Worm (Caenorhabditis elegans) whole organism, midembryonic: ENCODE data around the gene pqn-75.

Experiments used
- T22C8.4 ChIP-seq: fragments of 200-800 bp; sonication (Bioruptor generic); IDR thresholded peaks from 2 replicates; pipeline ENCODE4 v1.3.6; 2022; ENCODE audit warnings: missing genetic modification characterization, missing compliant biosample characterization
- cog-1 ChIP-seq: sonication (generic microtip); optimal IDR thresholded peaks from 2 replicates; lab custom pipeline; 2016; ENCODE audit warnings: missing genetic modification characterization, missing compliant biosample characterization
- flt-1 ChIP-seq: fragments of 200-800 bp; sonication (Bioruptor generic); IDR thresholded peaks from 2 replicates; pipeline ENCODE4 v1.3.6; 2022; ENCODE audit warnings: missing genetic modification characterization, missing compliant biosample characterization
- klf-2 ChIP-seq: fragments of 200-800 bp; sonication (Bioruptor generic); conservative IDR thresholded peaks from 2 replicates; pipeline ENCODE4 v1.3.6; 2022; ENCODE audit warnings: missing genetic modification reagents, missing genetic modification characterization, missing compliant biosample characterization
- med-1 ChIP-seq: sonication (generic microtip); optimal IDR thresholded peaks from 2 replicates; lab custom pipeline; 2017; ENCODE audit warnings: missing genetic modification characterization, mild to moderate bottlenecking, missing compliant biosample characterization, antibody characterized with exemption, missing genetic modification reagents; ENCODE audit not compliant: insufficient read depth
- ref-1 ChIP-seq: fragments of 200-800 bp; sonication (Bioruptor generic); conservative IDR thresholded peaks from 2 replicates; pipeline ENCODE4 v1.3.6; 2022; ENCODE audit warnings: missing genetic modification reagents, missing genetic modification characterization, missing compliant biosample characterization
- tab-1 ChIP-seq: fragments of 200-800 bp; sonication (Bioruptor generic); IDR thresholded peaks from 2 replicates; pipeline ENCODE4 v1.3.6; 2022; ENCODE audit warnings: missing genetic modification characterization, missing compliant biosample characterization
- ztf-23 ChIP-seq: fragments of 200-800 bp; sonication (Bioruptor generic); IDR thresholded peaks from 2 replicates; pipeline ENCODE4 v1.3.6; 2022; ENCODE audit warnings: missing genetic modification reagents, missing genetic modification characterization, missing compliant biosample characterization
- ztf-29 ChIP-seq: fragments of 200-800 bp; sonication (Bioruptor generic); IDR thresholded peaks from 2 replicates; pipeline ENCODE4 v1.3.6; 2022; ENCODE audit warnings: missing genetic modification reagents, missing genetic modification characterization, missing compliant biosample characterization

pqn-75 gene

DNA sequence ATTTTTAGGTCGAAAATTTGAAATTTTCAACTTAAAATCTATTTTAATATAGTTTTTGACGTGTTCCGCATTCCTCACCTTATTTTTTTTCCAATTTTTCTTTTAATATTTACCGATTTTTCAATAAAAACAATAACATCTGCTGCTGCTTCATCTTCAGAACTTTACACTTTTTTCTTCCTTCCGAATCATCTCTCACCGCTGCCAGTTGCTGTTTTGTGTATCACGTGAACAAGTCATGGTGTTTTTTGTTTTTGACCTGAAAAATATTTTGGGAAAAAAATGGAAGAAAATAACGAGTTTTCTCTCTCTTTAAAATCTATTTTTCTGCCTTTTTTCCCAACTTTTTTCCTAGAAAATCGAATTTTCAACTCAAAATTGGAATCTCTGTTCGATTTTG is 27.6 kb downstream of the pqn-75 start:
- TF ChIP-seq T22C8.4 (no peak), ztf-23 (GFP tag; lab: Robert Waterston, UW) (no peak), tab-1 (GFP tag; lab: Robert Waterston, UW) (no peak), med-1 (GFP tag; lab: Kevin White, UChicago) (no peak), klf-2 (no peak)

DNA sequence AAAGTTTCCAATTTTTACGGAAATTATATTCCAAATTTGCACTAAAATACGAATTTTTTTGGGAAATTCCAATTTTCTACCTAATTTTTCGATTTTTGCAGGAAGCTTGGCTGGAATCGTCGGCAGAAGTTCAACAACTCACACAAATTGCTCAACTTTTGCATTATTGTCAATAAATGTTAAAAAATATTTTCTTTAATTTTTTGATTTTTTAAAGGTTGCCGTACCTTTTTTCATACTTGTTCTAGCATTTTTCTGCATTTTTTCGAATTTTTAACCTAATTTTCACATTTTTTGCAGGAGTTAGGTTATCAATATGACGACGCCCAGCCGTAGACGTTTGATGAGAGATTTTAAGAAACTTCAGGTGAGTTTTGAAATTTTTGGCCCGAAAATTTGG is 30.6 kb downstream of the pqn-75 start, which contains the start of gene ubc-1:
TSS of gene ubc-1 (plus strand) at position 301 of the 400 bp plus-strand sequence.
- no peak for TF ChIP-seq T22C8.4
- no peak for TF ChIP-seq ztf-29
- no peak for TF ChIP-seq ref-1 (GFP tag; lab: Robert Waterston, UW)
- TF ChIP-seq tab-1 (GFP tag; lab: Robert Waterston, UW): no peak

ce11 chrIV:4108767-4109166 is 36.6 kb downstream of the pqn-75 start, which contains the start of gene C35B1.7:
C35B1.7 (plus strand) TSS chrIV:4109067.
- no peak for TF ChIP-seq T22C8.4
- no peak for TF ChIP-seq ztf-29
- no peak for TF ChIP-seq cog-1 (tag; lab: Kevin White, UChicago)
- TF ChIP-seq tab-1 (GFP tag; lab: Robert Waterston, UW): no peak
- no peak for TF ChIP-seq klf-2
- no peak for TF ChIP-seq med-1 (GFP tag; lab: Kevin White, UChicago)
- no peak for TF ChIP-seq flt-1 (GFP tag; lab: Robert Waterston, UW)
- no peak for TF ChIP-seq ztf-23 (GFP tag; lab: Robert Waterston, UW)
- no peak for TF ChIP-seq ref-1 (GFP tag; lab: Robert Waterston, UW)

- TF ChIP-seq ztf-23 (GFP tag; lab: Robert Waterston, UW) (no peak), T22C8.4 (no peak), ref-1 (GFP tag; lab: Robert Waterston, UW) (no peak), med-1 (GFP tag; lab: Kevin White, UChicago) (no peak), tab-1 (GFP tag; lab: Robert Waterston, UW) (no peak), flt-1 (GFP tag; lab: Robert Waterston, UW) (no peak), cog-1 (tag; lab: Kevin White, UChicago) (no peak), ztf-29 (no peak), klf-2 (no peak)
These were observed 40.3 kb downstream of the pqn-75 start, which contains the start of gene F49F1.14 for ce11 chrIV:4112387-4112786. F49F1.14 (minus strand) TSS chrIV:4112487.

ce11 chrIV:4114526-4114925 is 42.4 kb downstream of the pqn-75 start, which contains the start of gene F49F1.15:
F49F1.15 (minus strand) TSS chrIV:4114626.
- no peak for TF ChIP-seq ztf-29
- no peak for TF ChIP-seq med-1 (GFP tag; lab: Kevin White, UChicago)
- no peak for TF ChIP-seq flt-1 (GFP tag; lab: Robert Waterston, UW)
- TF ChIP-seq klf-2: no peak
- TF ChIP-seq cog-1 (tag; lab: Kevin White, UChicago): no peak
- TF ChIP-seq ztf-23 (GFP tag; lab: Robert Waterston, UW): no peak

DNA sequence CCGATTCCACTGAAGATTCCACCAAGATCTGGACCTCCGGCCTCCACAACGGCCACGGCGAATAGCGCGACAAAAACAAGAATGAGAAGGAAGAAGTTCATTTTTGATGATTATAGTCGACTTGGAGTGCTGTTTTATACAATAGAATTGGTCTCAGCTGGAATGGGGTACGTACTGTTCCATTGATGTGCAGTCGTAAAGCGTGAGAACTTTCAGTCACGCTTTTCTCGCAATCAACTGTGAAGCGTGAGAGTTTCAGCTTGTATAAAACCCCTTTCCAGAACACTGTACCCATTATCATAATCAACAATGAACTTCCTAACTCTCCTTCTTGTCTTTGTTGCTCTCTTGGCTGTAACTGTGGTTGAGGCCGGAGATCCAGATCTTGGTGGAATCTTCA is 43.5 kb downstream of the pqn-75 start, which contains the start of the genes F49F1.4 and F49F1.2:
TSS of gene F49F1.4 (minus strand) at position 101 of the 400 bp plus-strand sequence.
TSS of gene F49F1.2 (plus strand) at position 310 of the 400 bp plus-strand sequence.
- TF ChIP-seq ref-1 (GFP tag; lab: Robert Waterston, UW): no peak
- no peak for TF ChIP-seq med-1 (GFP tag; lab: Kevin White, UChicago)
- no peak for TF ChIP-seq T22C8.4
- no peak for TF ChIP-seq ztf-29
- no peak for TF ChIP-seq cog-1 (tag; lab: Kevin White, UChicago)
- TF ChIP-seq flt-1 (GFP tag; lab: Robert Waterston, UW): no peak
- TF ChIP-seq ztf-23 (GFP tag; lab: Robert Waterston, UW): no peak
- TF ChIP-seq tab-1 (GFP tag; lab: Robert Waterston, UW): no peak
- no peak for TF ChIP-seq klf-2

DNA sequence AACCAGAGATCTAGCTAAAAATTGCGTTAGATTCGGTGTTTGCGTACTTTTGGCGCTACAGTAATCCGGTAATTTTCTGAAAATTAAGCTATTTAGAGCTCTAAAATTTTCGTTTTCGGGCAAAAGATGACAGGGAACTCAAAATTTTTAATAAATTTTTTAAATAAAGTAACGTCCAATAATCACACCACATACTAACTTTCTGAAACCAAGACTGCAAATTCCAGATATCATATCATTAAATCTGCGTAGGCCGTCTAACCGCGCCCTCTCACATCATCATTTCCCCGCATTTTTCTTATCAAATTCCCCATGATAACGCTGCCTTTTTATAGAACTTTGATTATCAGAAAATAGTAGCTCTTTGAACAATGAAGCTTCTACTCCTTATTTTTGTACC is 45.3 kb downstream of the pqn-75 start, which contains the start of gene drd-50:
TSS of gene drd-50 (plus strand) at position 301 of the 400 bp plus-strand sequence.
- TF ChIP-seq ztf-23 (GFP tag; lab: Robert Waterston, UW) (no peak), ztf-29 (no peak), med-1 (GFP tag; lab: Kevin White, UChicago) (no peak), klf-2 (no peak), ref-1 (GFP tag; lab: Robert Waterston, UW) (no peak), tab-1 (GFP tag; lab: Robert Waterston, UW) (no peak), T22C8.4 (no peak)

- TF ChIP-seq ref-1 (GFP tag; lab: Robert Waterston, UW): no peak
These were observed 48.1 kb downstream of the pqn-75 start, which contains the start of gene F49F1.5 for ce11 chrIV:4120263-4120662. F49F1.5 (minus strand) TSS chrIV:4120415.

DNA sequence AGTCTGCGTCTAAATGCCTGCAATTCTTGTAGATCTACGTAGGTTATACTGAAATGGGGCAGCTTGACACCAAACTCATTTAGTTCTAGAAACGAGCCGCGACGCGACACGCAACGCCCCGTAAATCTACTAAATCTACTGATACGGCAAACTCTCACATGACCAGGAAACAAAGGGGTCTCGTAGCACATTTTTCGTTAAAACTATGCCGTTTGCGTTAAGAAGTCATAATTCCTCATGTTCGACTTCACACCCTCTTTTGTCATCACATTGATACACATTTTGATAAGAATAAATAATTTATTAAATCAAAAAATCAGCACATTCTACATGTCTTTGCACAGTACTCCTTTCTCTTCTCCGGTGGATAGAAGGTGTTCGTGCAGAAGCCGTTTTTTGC is 48.9 kb downstream of the pqn-75 start:
- TF ChIP-seq ref-1 (GFP tag; lab: Robert Waterston, UW) (no peak), med-1 (GFP tag; lab: Kevin White, UChicago) (no peak), tab-1 (GFP tag; lab: Robert Waterston, UW) (no peak), T22C8.4 (no peak), klf-2 (no peak), flt-1 (GFP tag; lab: Robert Waterston, UW) (no peak), ztf-29 (no peak), ztf-23 (GFP tag; lab: Robert Waterston, UW) (no peak), cog-1 (tag; lab: Kevin White, UChicago) (no peak)

DNA sequence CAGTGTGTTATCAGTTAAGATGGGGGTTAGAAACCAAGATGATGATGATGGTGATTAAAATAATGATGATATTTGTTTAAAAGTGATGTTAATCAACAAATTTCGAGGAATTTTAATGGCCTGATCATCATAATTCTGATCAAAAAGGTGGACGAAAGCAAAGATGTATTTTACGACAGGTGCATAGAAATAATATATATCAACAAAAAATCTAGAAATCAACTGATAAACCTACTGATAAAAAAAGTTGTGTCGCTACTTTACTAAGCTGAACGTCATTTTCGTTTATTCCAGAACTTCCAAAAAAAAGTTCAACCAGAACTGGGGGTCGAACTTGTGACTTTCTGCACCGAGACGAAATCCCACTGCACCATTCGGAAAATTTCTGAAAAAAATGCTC is 51.0 kb downstream of the pqn-75 start, which contains the start of gene mul-1:
TSS of gene mul-1 (minus strand) at position 84 of the 400 bp plus-strand sequence.
- no peak for TF ChIP-seq flt-1 (GFP tag; lab: Robert Waterston, UW)
- no peak for TF ChIP-seq ztf-23 (GFP tag; lab: Robert Waterston, UW)
- TF ChIP-seq ref-1 (GFP tag; lab: Robert Waterston, UW): no peak
- no peak for TF ChIP-seq cog-1 (tag; lab: Kevin White, UChicago)
- no peak for TF ChIP-seq ztf-29
- no peak for TF ChIP-seq tab-1 (GFP tag; lab: Robert Waterston, UW)
- no peak for TF ChIP-seq T22C8.4
- no peak for TF ChIP-seq klf-2
- no peak for TF ChIP-seq med-1 (GFP tag; lab: Kevin White, UChicago)
